Worm (Caenorhabditis elegans) whole organism, L4/young adult: ENCODE data around the gene clec-40.

Experiments used
- W03F9.2 ChIP-seq: fragments of 150-350 bp; optimal IDR thresholded peaks from 2 replicates; lab custom pipeline; 2014; ENCODE audit warnings: missing biosample characterization, missing genetic modification characterization
- dao-5 ChIP-seq: sonication (generic microtip); optimal IDR thresholded peaks from 2 replicates; lab custom pipeline; 2016; ENCODE audit warnings: missing genotype, missing genetic modification characterization, moderate library complexity, missing compliant biosample characterization
- him-1 ChIP-seq: sonication (generic microtip); optimal IDR thresholded peaks from 2 replicates; lab custom pipeline; 2016; ENCODE audit warnings: missing genotype, missing genetic modification reagents, missing genetic modification characterization, missing compliant biosample characterization

clec-40 gene

DNA sequence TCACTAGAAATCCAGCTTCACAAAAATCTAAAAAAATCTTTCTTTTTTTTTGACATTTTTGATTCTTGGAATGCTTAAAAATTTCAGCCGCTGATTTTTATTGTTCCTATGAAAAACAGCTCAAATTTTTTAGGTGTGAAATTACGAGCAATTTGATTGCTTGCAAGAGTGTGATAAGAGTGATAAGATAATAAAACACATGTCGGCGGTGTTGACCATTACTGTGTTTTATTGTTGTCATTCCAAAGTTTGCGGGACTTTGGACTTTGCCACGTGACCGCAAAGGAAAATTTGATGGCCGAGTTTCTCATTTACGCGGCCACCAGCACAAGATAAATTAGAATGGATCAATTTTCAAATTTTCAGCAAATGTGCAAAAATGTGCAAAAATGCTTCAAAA is 24.2 kb downstream of the clec-40 start:
- TF ChIP-seq him-1 (tag; lab: Kevin White, UChicago), result no peak
- no peak for TF ChIP-seq W03F9.2 (tag; lab: Kevin White, UChicago)

DNA sequence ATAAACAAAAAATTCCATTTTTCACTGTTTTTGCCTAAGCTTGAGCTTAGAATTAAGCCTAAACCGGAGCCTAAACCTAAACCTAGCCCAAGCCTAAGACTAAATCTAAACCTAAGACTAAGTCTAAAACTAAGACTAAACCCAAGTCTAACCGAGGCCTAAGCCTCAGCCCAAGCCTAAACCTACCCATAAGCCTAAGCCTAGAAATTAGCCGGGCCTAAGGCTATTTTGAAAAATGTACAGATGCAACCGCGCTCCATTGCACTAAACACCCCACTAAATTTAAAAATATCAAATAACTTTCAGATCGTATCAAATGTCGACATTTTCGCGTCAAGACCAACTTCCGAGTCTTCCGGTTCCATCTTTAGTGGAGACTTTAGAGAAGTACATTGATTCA is 25.6 kb downstream of the clec-40 start, which contains the start of gene T20B3.1:
Gene T20B3.1, plus strand, starts transcription at position 301 of the 400 bp plus-strand sequence.
- no peak for TF ChIP-seq him-1 (tag; lab: Kevin White, UChicago)

DNA sequence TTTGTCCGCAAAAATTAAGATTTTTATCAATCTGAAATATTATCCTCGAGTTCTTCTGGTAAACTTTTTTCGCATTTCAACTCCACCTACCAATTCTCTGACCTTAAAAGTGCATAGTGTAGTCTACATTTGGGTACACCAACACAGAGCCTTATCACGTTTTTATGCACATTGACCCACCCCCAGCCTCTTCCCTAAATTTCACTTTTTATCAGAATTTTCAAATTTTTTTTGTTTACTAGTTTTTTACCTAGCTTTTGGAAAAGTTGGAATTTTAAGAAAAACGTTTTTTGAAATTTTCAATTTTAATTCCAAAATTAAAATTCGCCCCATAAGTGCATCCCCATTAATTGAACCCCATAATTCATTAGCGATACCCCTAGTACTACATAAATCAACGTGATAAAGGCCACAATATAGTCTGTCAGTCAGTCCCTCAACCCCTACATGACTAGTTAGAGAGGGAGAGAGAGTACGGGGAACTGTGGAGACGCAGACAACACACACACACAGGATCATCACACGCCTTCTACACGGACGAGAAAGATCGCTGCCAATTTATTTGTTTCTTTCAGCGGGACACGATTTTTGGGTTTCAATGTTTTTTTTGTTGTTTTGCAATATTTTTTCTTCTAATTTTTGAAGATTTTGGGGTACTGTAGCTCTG is 26.2 kb downstream of the clec-40 start:
- TF ChIP-seq him-1 (tag; lab: Kevin White, UChicago) (no peak), W03F9.2 (tag; lab: Kevin White, UChicago) (no peak), dao-5 (tag; lab: Kevin White, UChicago) (no peak)

DNA sequence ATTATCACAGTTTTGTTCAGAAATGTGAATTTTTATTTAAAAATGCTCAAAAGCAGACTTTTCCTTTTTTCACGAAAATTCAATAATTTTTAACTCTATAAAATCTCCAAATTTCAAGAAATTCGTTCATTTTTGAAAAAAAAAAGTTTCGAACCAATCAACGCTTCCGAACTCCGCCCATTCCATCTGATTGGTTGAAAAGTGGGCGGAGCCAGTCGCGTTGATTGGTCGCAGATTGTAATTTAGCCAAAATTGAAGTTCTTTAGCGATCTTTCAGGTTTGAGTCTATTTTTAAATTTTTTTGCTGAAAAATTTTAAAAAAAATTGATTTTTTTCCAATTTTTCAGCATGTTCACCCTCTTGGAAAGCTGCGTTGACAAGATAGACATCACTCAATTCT is 28.5 kb downstream of the clec-40 start:
- TF ChIP-seq him-1 (tag; lab: Kevin White, UChicago) (no peak), W03F9.2 (tag; lab: Kevin White, UChicago) (no peak), dao-5 (tag; lab: Kevin White, UChicago) (no peak)

DNA sequence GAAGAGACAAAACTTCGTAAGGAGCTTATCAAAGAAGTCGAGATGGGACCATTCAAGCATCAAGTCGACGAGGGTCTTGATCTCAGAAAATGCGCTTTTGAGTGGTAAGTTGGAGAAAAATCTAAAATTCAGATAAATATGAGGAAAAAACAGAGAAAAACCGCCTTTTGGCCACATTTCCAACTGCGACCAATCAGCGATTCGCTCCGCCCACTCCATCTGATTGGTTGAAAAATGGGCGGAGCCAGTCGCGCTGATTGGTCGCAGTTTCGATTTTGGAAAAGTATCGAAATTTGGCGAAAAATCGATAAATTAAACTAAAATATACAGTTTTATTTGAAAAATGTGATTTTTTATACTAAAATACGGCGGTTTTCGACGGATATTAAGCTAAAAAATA is 29.0 kb downstream of the clec-40 start:
- TF ChIP-seq W03F9.2 (tag; lab: Kevin White, UChicago) (no peak), him-1 (tag; lab: Kevin White, UChicago) (no peak)

DNA sequence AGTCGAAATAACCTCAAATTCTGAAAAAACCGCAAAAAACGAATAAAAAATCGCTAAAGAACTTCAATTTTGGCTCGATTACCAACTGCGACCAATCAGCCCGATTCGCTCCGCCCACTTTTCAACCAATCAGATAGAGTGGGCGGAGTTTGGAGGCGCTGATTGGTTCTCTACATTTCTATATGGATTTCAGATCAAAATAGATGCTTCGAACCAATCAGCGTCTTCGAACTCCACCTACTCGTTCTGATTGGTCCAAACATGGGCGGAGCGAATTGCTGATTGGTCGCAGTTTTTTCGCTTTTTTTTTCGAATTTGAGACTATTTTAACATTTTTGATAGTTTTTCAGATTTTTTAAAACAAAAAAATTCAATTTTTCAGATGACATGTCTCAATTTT is 32.7 kb downstream of the clec-40 start:
- TF ChIP-seq W03F9.2 (tag; lab: Kevin White, UChicago), result no peak
- no peak for TF ChIP-seq dao-5 (tag; lab: Kevin White, UChicago)
- no peak for TF ChIP-seq him-1 (tag; lab: Kevin White, UChicago)

DNA sequence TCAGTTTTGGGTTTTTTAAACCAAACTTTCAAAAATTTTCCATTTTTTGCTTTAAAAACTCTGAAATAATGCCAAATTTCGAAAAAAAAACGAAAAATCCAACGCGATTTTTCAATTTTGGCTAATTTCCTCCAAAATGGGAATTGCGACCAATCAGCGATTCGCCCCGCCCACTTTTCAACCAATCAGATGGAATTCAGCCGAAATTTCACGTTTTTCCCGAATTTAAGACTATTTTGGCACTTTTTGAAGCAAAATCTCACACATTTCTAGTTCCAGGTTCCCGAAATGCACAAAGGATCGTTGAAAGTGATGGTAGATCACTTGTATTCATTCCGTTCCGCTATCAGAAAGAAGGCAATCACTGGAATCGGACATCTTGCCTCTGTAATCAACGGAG is 36.1 kb downstream of the clec-40 start:
- no peak for TF ChIP-seq dao-5 (tag; lab: Kevin White, UChicago)
- TF ChIP-seq him-1 (tag; lab: Kevin White, UChicago), result no peak
- TF ChIP-seq W03F9.2 (tag; lab: Kevin White, UChicago), result no peak

DNA sequence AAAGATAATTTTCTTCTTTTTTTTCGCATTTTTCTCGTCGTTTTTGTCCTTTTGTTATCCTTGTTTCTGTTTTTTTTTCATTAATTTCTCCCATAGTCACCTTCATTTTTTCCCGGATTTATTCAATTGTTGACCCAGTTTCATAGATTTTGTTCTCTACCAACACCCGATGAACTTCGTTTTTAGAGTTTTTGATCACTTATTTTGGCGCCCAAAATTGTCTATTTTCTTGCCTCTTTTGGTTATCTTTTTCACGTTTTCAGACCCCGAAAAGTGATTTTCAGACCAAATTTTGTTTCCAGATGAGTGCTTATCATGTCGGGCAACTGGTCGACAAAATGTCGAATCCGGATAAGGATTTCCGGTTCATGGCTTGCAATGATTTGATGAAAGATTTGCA is 38.3 kb downstream of the clec-40 start, which contains the start of gene cand-1:
Gene cand-1, plus strand, starts transcription at position 301 of the 400 bp plus-strand sequence.
- TF ChIP-seq dao-5 (tag; lab: Kevin White, UChicago), result no peak
- no peak for TF ChIP-seq W03F9.2 (tag; lab: Kevin White, UChicago)
- no peak for TF ChIP-seq him-1 (tag; lab: Kevin White, UChicago)

DNA sequence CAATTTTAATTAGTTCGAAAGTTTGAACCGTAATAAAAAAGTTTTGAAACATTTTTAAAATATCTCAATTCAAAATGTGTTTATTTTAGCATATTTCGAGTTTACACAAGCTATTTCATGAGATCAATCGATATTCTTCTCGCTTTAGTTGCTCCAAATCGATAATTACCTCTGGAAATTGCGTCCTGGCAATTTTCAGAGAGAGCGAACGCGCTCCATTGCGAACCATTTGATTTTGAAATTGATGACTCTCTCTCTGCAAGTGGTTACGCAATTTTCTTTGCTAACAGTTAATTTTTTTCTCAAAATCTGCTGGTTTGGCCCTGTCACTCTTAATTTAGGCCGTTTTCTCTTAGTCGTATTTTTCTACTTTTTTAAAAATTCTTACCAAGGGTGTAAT is 40.4 kb downstream of the clec-40 start:
- TF ChIP-seq him-1 (tag; lab: Kevin White, UChicago), result no peak
- no peak for TF ChIP-seq W03F9.2 (tag; lab: Kevin White, UChicago)
- TF ChIP-seq dao-5 (tag; lab: Kevin White, UChicago), result no peak

DNA sequence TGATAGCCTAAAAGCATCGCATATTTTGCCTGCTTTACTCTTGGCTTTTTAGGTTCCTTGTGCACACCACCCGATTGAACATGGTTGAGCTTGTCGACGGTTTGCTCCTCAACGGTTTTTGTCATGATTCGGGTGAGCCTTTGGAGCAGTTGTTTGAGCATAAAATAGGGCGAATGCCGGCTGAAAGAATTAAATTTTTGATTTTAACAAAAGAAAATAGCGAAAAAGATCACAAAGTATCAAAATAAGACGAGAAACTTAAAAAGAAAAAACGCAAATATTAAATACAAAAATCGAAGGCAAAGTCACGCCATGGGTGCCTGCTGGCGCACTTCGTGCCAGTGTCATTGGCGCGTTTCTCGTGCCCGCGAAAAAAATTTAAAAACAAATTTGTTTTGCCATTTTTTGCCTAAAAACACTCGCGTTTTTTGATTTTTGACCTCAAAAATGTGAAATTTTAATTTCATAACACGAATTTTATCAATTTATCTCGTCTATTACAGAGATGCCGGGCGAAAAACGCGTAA is 46.0 kb downstream of the clec-40 start, which contains the start of the genes ctps-1 and pus-1:
Gene ctps-1, plus strand, starts transcription at position 51 of the 527 bp plus-strand sequence.
Gene pus-1, minus strand, starts transcription at position 125 of the 527 bp plus-strand sequence.
- peak; percentile 59 for TF ChIP-seq W03F9.2 (tag; lab: Kevin White, UChicago)
- no peak for TF ChIP-seq him-1 (tag; lab: Kevin White, UChicago)

DNA sequence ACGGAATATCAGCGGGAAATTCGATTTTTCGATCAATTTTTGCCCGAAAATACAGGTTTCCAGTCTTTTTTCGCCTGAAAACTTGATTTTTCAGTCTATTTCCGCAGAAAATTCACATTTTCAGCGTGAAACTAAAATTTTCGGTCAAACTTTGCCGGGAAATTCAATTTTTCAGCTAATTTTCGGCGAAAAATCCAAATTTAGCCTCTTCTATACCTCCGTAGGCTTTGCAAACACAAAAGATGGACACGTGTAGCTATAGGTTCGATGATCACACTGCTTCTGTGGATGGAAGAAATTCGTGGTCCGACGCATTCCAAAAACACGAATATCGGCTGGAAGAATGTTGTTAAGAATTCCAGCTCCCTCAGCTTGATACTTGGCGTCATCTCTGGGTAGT is 46.8 kb downstream of the clec-40 start:
- TF ChIP-seq dao-5 (tag; lab: Kevin White, UChicago) (no peak), him-1 (tag; lab: Kevin White, UChicago) (no peak), W03F9.2 (tag; lab: Kevin White, UChicago) (no peak)

DNA sequence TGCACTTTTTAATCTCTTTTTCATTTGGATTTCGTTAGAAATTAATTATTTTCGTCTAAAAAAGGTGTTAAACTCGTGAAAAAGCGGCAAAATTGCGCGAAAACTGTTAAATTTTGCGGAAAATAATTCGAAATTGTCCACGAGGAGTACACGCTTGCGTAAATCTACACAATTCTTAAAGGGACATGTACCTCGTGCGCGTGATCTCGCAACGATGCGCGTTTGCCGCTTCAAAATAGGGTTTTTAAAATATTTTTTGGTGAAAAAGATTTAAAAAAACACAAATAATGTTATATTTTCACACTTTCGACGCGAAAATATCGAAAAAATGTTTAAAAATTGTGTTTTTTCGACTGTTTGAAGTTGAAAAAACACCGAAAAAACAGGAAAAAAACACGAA is 47.5 kb downstream of the clec-40 start:
- TF ChIP-seq W03F9.2 (tag; lab: Kevin White, UChicago) (no peak), him-1 (tag; lab: Kevin White, UChicago) (no peak), dao-5 (tag; lab: Kevin White, UChicago) (no peak)

DNA sequence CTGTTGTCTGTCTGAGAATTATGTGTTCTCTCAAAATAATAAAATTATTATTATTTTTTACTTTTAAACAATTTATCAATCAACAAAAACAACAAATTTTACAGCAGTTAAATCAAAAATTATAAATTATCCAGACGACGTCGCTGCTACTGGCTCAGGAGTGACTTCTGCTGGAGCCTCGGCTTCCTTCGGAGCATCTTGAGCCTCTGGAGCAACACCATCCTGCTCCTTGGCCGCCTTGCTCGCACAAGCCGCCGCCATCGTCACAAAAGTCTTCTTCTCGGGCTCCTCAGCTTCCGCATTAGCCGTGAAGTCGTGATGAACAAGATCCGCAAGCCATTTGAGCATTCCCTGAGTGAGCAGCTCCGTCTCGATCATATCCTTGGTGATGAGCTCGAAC is 48.1 kb downstream of the clec-40 start:
- TF ChIP-seq W03F9.2 (tag; lab: Kevin White, UChicago) (no peak), him-1 (tag; lab: Kevin White, UChicago) (no peak), dao-5 (tag; lab: Kevin White, UChicago) (no peak)
